Worm (Caenorhabditis elegans): ENCODE data around the gene E04D5.5.

- TF ChIP-seq pha-4 (GFP tag; IDR thresholded peaks at IDR 0.05), result peak; percentile 52; the same call in 1 of the 2 replicates
- peak; percentile 48 for TF ChIP-seq pha-4 (tag; optimal IDR thresholded peaks at IDR 0.05)
- no peak for TF ChIP-seq snpc-4 (tag; optimal IDR thresholded peaks at IDR 0.05)
- TF ChIP-seq lin-29 (GFP tag; IDR thresholded peaks at IDR 0.05), result no peak
Measured at ce11 chrII:10382247-10382646, 28.8 kb upstream of the E04D5.5 start.
